Worm (Caenorhabditis elegans) whole organism, young adult: ENCODE results near the gene noa-1.

ENCODE experiments used
- B0261.1 ChIP-seq: sonication (generic microtip); optimal IDR thresholded peaks from 2 replicates; lab custom pipeline; 2016; ENCODE audit warnings: mild to moderate bottlenecking, missing genetic modification characterization, moderate library complexity, missing compliant biosample characterization
- ama-1 ChIP-seq, 3 experiments: fragments of 150-350 bp in 1 of 3; sonication (generic microtip) in 2 of 3; optimal IDR thresholded peaks; 2 replicates each; lab custom pipeline; 2014 to 2018; ENCODE audit warnings: missing biosample characterization in 2 of 3, missing genetic modification characterization in 2 of 3, missing genetic modification reagents in 2 of 3
- nhr-179 ChIP-seq: sonication (generic microtip); optimal IDR thresholded peaks from 2 replicates; lab custom pipeline; 2016; ENCODE audit warnings: mild to moderate bottlenecking, missing genetic modification characterization, missing compliant biosample characterization
- unc-130 ChIP-seq: sonication (generic microtip); optimal IDR thresholded peaks from 2 replicates; lab custom pipeline; 2016; ENCODE audit warnings: missing genetic modification reagents, missing genetic modification characterization, missing compliant biosample characterization

ce11 chrII:13508607-13509006 is 32.2 kb downstream of the noa-1 start:
- TF ChIP-seq B0261.1 (tag; lab: Kevin White, UChicago) = no peak
- no peak for TF ChIP-seq ama-1 (optimal IDR thresholded peaks at IDR 0.05; lab: Kevin White, UChicago)
- TF ChIP-seq ama-1 (GFP tag; optimal IDR thresholded peaks at IDR 0.05; lab: Kevin White, UChicago) = no peak
- TF ChIP-seq nhr-179 (tag; lab: Kevin White, UChicago) = no peak
- no peak for TF ChIP-seq unc-130 (GFP tag; lab: Kevin White, UChicago)
